Worm (Caenorhabditis elegans): ENCODE data around the gene col-158.

ce11 chrV:11875060-11875459 lies 45.7 kb downstream of the col-158 start, which contains the start of gene sulp-4:
- no peak for TF ChIP-seq fos-1 (tag; optimal IDR thresholded peaks at IDR 0.05)
- no peak for TF ChIP-seq unc-62 (GFP tag; optimal IDR thresholded peaks at IDR 0.05)
- TF ChIP-seq blmp-1 (tag; optimal IDR thresholded peaks at IDR 0.05; ENCODE audit: insufficient read depth), result no peak
- TF ChIP-seq ama-1 (optimal IDR thresholded peaks at IDR 0.05), result no peak
- no peak for TF ChIP-seq elt-3 (tag; optimal IDR thresholded peaks at IDR 0.05)
- TF ChIP-seq skn-1 (tag; optimal IDR thresholded peaks at IDR 0.05), result no peak
- no peak for TF ChIP-seq mdl-1 (tag; optimal IDR thresholded peaks at IDR 0.05)

Data from whole organism, L2 larva.